Worm (Caenorhabditis elegans) whole organism, L2 larva: ENCODE measurements around the gene fbxa-89.

Experiments used
- aly-2 ChIP-seq: fragments of 150-350 bp; optimal IDR thresholded peaks from 2 replicates; lab custom pipeline; 2014; ENCODE audit warnings: missing biosample characterization, missing genetic modification characterization
- blmp-1 ChIP-seq: sonication (generic microtip); optimal IDR thresholded peaks from 2 replicates; lab custom pipeline; 2017; ENCODE audit warnings: missing genetic modification characterization, mild to moderate bottlenecking, missing compliant biosample characterization, antibody characterized with exemption, moderate library complexity; ENCODE audit not compliant: insufficient read depth
- elt-1 ChIP-seq: fragments of 150-350 bp; optimal IDR thresholded peaks from 2 replicates; lab custom pipeline; 2014; ENCODE audit warnings: missing biosample characterization, missing genetic modification characterization
- fos-1 ChIP-seq: fragments of 150-350 bp; optimal IDR thresholded peaks from 2 replicates; lab custom pipeline; 2014; ENCODE audit warnings: missing biosample characterization, missing genetic modification characterization
- lin-39 ChIP-seq: fragments of 150-350 bp; optimal IDR thresholded peaks from 2 replicates; lab custom pipeline; 2014; ENCODE audit warnings: missing biosample characterization, missing genetic modification reagents, missing genetic modification characterization
- mdl-1 ChIP-seq, 2 experiments: fragments of 150-350 bp in 1 of 2; sonication (generic microtip) in 1 of 2; optimal IDR thresholded peaks; 2 replicates each; lab custom pipeline; 2017; ENCODE audit warnings: missing biosample characterization in 2 of 2, missing genetic modification characterization in 2 of 2
- nhr-11 ChIP-seq: fragments of 150-350 bp; optimal IDR thresholded peaks from 2 replicates; lab custom pipeline; 2014; ENCODE audit warnings: missing biosample characterization, missing genetic modification characterization
- nhr-237 ChIP-seq: fragments of 150-350 bp; optimal IDR thresholded peaks from 2 replicates; lab custom pipeline; 2014; ENCODE audit warnings: missing biosample characterization, missing genetic modification characterization
- nhr-6 ChIP-seq: fragments of 150-350 bp; optimal IDR thresholded peaks from 2 replicates; lab custom pipeline; 2014; ENCODE audit warnings: missing biosample characterization, missing genetic modification characterization
- skn-1 ChIP-seq: sonication (generic microtip); optimal IDR thresholded peaks from 2 replicates; lab custom pipeline; 2017; ENCODE audit warnings: missing biosample characterization, missing genetic modification characterization
- snpc-4 ChIP-seq: fragments of 150-350 bp; optimal IDR thresholded peaks from 2 replicates; lab custom pipeline; 2014; ENCODE audit warnings: missing biosample characterization, missing genetic modification characterization
- unc-39 ChIP-seq: fragments of 150-350 bp; optimal IDR thresholded peaks from 2 replicates; lab custom pipeline; 2014; ENCODE audit warnings: missing biosample characterization, missing genetic modification characterization

DNA sequence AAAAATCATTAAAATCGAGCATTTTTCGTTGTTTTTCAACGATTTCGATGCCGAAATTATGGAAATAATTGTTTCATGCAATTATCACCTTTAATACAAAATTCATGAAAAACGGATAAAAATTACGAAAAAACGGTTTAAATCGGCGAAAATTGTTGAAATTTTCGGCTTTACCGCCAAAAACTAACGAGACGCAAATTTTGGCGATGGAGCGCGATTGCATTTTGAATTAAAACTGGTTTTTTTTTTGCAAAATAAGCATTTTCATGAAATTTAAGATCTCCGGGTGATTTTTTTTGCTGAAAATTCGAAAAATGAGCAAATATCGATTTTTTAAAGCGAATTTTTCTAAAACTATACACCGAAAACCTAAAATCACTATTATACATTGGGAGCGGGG is 15.2 kb downstream of the fbxa-89 start:
- no peak for TF ChIP-seq fos-1 (tag; lab: Kevin White, UChicago)
- TF ChIP-seq aly-2 (tag; lab: Kevin White, UChicago): no peak
- TF ChIP-seq mdl-1 (tag; optimal IDR thresholded peaks at IDR 0.05; lab: Kevin White, UChicago): no peak
- no peak for TF ChIP-seq unc-39
- TF ChIP-seq snpc-4 (tag; lab: Kevin White, UChicago): no peak
- no peak for TF ChIP-seq elt-1 (tag; lab: Kevin White, UChicago)
- TF ChIP-seq nhr-11 (tag; lab: Kevin White, UChicago): no peak
- no peak for TF ChIP-seq nhr-237 (tag; lab: Kevin White, UChicago)
- TF ChIP-seq blmp-1 (tag; lab: Kevin White, UChicago): no peak
- TF ChIP-seq lin-39 (tag; lab: Kevin White, UChicago): no peak
- no peak for TF ChIP-seq skn-1 (tag; lab: Kevin White, UChicago)
- no peak for TF ChIP-seq nhr-6 (tag; lab: Kevin White, UChicago)
